Worm (Caenorhabditis elegans): ENCODE results near the gene F34H10.4.

- TF ChIP-seq flt-1 (GFP tag; IDR thresholded peaks at IDR 0.05) (no peak), med-1 (GFP tag; optimal IDR thresholded peaks at IDR 0.05; ENCODE audit: insufficient read depth) (no peak), tab-1 (GFP tag; IDR thresholded peaks at IDR 0.05) (no peak), ztf-23 (GFP tag; IDR thresholded peaks at IDR 0.05) (no peak), T22C8.4 (GFP tag; IDR thresholded peaks at IDR 0.05) (no peak), ref-1 (GFP tag; conservative IDR thresholded peaks at IDR 0.05) (no peak), cog-1 (tag; optimal IDR thresholded peaks at IDR 0.05) (no peak)
Measured at ce11 chrX:9656772-9657171, 8.4 kb downstream of the F34H10.4 start.
